Worm (Caenorhabditis elegans) whole organism, midembryonic: Measurements from ENCODE around the gene Y43F8C.16.

Experiments
- cog-1 ChIP-seq: sonication (generic microtip); optimal IDR thresholded peaks from 2 replicates; lab custom pipeline; 2016; ENCODE audit warnings: missing genetic modification characterization, missing compliant biosample characterization
- klf-2 ChIP-seq: fragments of 200-800 bp; sonication (Bioruptor generic); conservative IDR thresholded peaks from 2 replicates; pipeline ENCODE4 v1.3.6; 2022; ENCODE audit warnings: missing genetic modification reagents, missing genetic modification characterization, missing compliant biosample characterization
- med-1 ChIP-seq: sonication (generic microtip); optimal IDR thresholded peaks from 2 replicates; lab custom pipeline; 2017; ENCODE audit warnings: missing genetic modification characterization, mild to moderate bottlenecking, missing compliant biosample characterization, antibody characterized with exemption, missing genetic modification reagents; ENCODE audit not compliant: insufficient read depth

DNA sequence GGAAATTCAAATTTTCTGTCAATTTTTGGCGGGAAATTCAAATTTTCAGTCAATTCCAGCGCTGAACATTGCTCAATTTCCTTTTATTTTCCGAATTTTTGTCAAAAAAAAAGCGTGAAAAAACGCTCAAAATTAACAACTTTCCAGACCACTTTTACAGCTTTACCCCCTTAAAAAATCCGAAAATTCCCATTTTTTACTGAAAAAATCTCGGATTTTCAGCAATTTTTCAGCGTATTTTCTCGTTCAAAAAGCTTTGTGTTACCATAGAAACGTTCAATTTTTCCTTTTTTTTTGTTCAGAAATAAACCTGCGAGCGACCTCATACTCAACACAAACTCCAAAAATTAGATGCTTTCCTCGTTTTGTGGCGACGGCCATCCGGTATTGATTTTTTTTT, 40.8 kb downstream of the Y43F8C.16 start, which contains the start of gene mrp-7:
- no peak for TF ChIP-seq cog-1 (tag; lab: Kevin White, UChicago)
- TF ChIP-seq klf-2 (GFP tag; lab: Robert Waterston, UW) = no peak
- no peak for TF ChIP-seq med-1 (GFP tag; lab: Kevin White, UChicago)
